Fruit fly (Drosophila melanogaster) whole organism, embryonic: ENCODE results near the gene sti.

ENCODE experiments used
- ATbp ChIP-seq: fragments of 200-800 bp; sonication (Bioruptor generic); optimal IDR thresholded peaks from 2 replicates; lab custom pipeline; 2017; ENCODE audit warnings: missing biosample characterization, mild to moderate bottlenecking, missing genetic modification characterization, missing genetic modification reagents
- Abd-B ChIP-seq: fragments of 200-800 bp; sonication (Bioruptor generic); optimal IDR thresholded peaks from 2 replicates; lab custom pipeline; 2018; ENCODE audit warnings: missing biosample characterization, mild to moderate bottlenecking, missing genetic modification characterization, moderate library complexity
- Ada2b ChIP-seq: fragments of 200-800 bp; sonication (Bioruptor generic); IDR thresholded peaks from 2 replicates; pipeline ENCODE4 v1.3.6; 2022; ENCODE audit warnings: missing biosample characterization, missing genetic modification characterization
- Blimp-1 ChIP-seq: fragments of 200-800 bp; sonication (Bioruptor generic); optimal IDR thresholded peaks from 3 replicates; lab custom pipeline; 2018; ENCODE audit warnings: missing biosample characterization, missing genetic modification characterization, mild to moderate bottlenecking, moderate library complexity, missing genetic modification reagents
- CG1024 ChIP-seq: fragments of 200-800 bp; sonication (Bioruptor generic); IDR thresholded peaks from 2 replicates; pipeline ENCODE4 v1.3.6; 2022; ENCODE audit warnings: missing biosample characterization, missing genetic modification characterization
- CG10543 ChIP-seq: fragments of 200-800 bp; sonication (Bioruptor generic); optimal IDR thresholded peaks from 3 replicates; lab custom pipeline; 2017; ENCODE audit warnings: missing biosample characterization, mild to moderate bottlenecking, missing genetic modification characterization, moderate library complexity
- CG10979 ChIP-seq: fragments of 200-800 bp; sonication (Bioruptor generic); optimal IDR thresholded peaks from 2 replicates; lab custom pipeline; 2018; ENCODE audit warnings: missing biosample characterization, mild to moderate bottlenecking, missing genetic modification characterization, moderate library complexity
- CG12104 ChIP-seq: fragments of 200-800 bp; sonication (Bioruptor generic); optimal IDR thresholded peaks from 3 replicates; lab custom pipeline; 2016; ENCODE audit warnings: missing biosample characterization, missing genetic modification characterization
- CG12659 ChIP-seq: fragments of 200-800 bp; sonication (Bioruptor generic); optimal IDR thresholded peaks from 3 replicates; lab custom pipeline; 2017; ENCODE audit warnings: mild to moderate bottlenecking, missing biosample characterization, missing genetic modification reagents, missing genetic modification characterization
- CG13624 ChIP-seq: fragments of 200-800 bp; sonication (Bioruptor generic); optimal IDR thresholded peaks from 2 replicates; lab custom pipeline; 2016; ENCODE audit warnings: missing biosample characterization, missing genetic modification characterization
- CG15269 ChIP-seq: fragments of 200-800 bp; sonication (Bioruptor generic); optimal IDR thresholded peaks from 2 replicates; lab custom pipeline; 2018; ENCODE audit warnings: missing biosample characterization, mild to moderate bottlenecking, missing genetic modification characterization, moderate library complexity
- CG17912 ChIP-seq: fragments of 200-800 bp; sonication (Bioruptor generic); optimal IDR thresholded peaks from 2 replicates; lab custom pipeline; 2018; ENCODE audit warnings: missing biosample characterization, mild to moderate bottlenecking, missing genetic modification characterization
- CG2889 ChIP-seq: fragments of 200-800 bp; sonication (Bioruptor generic); IDR thresholded peaks from 3 replicates; pipeline ENCODE4 v1.3.6; 2022; ENCODE audit warnings: missing biosample characterization, missing genetic modification characterization
- CG31388 ChIP-seq: fragments of 200-800 bp; sonication (Bioruptor generic); optimal IDR thresholded peaks from 2 replicates; lab custom pipeline; 2016; ENCODE audit warnings: missing biosample characterization, missing genetic modification characterization
- CG32767 ChIP-seq: fragments of 200-800 bp; sonication (Bioruptor generic); IDR thresholded peaks from 2 replicates; pipeline ENCODE4 v1.3.6; 2022; ENCODE audit warnings: missing biosample characterization, missing genetic modification characterization
- CG34224 ChIP-seq: fragments of 200-800 bp; sonication (Bioruptor generic); IDR thresholded peaks from 3 replicates; pipeline ENCODE4 v1.3.6; 2022; ENCODE audit warnings: missing biosample characterization, missing genetic modification characterization; ENCODE audit not compliant: partially characterized antibody
- CG4730 ChIP-seq: fragments of 200-800 bp; sonication (Bioruptor generic); IDR thresholded peaks from 2 replicates; pipeline ENCODE4 v1.3.6; 2022; ENCODE audit warnings: missing biosample characterization, missing genetic modification characterization
- CG5180 ChIP-seq: fragments of 200-800 bp; sonication (Bioruptor generic); optimal IDR thresholded peaks from 3 replicates; lab custom pipeline; 2017; ENCODE audit warnings: missing biosample characterization, missing genetic modification characterization, mild to moderate bottlenecking, moderate library complexity, missing genetic modification reagents
- CG6254 ChIP-seq: fragments of 200-800 bp; sonication (Bioruptor generic); optimal IDR thresholded peaks from 3 replicates; lab custom pipeline; 2017; ENCODE audit warnings: mild to moderate bottlenecking, missing biosample characterization, missing genetic modification reagents, missing genetic modification characterization
- CG9609 ChIP-seq: fragments of 200-800 bp; sonication (Bioruptor generic); optimal IDR thresholded peaks from 3 replicates; lab custom pipeline; 2016; ENCODE audit warnings: missing biosample characterization, missing genetic modification characterization
- CG9797 ChIP-seq: fragments of 200-800 bp; sonication (Bioruptor generic); optimal IDR thresholded peaks from 3 replicates; lab custom pipeline; 2018; ENCODE audit warnings: missing biosample characterization, mild to moderate bottlenecking, missing genetic modification characterization
- CG9876 ChIP-seq: fragments of 200-800 bp; sonication (Bioruptor generic); optimal IDR thresholded peaks from 2 replicates; lab custom pipeline; 2016; ENCODE audit warnings: missing biosample characterization, missing genetic modification characterization
- CG9932 ChIP-seq: fragments of 200-800 bp; sonication (Bioruptor generic); IDR thresholded peaks from 2 replicates; pipeline ENCODE4 v1.3.6; 2022; ENCODE audit warnings: missing biosample characterization, missing genetic modification characterization
- CTCF ChIP-seq: fragments of 200-800 bp; sonication (Bioruptor generic); optimal IDR thresholded peaks from 2 replicates; lab custom pipeline; 2017; ENCODE audit warnings: missing biosample characterization, mild to moderate bottlenecking, missing genetic modification characterization, moderate library complexity
- Deaf1 ChIP-seq: fragments of 200-800 bp; optimal IDR thresholded peaks from 3 replicates; lab custom pipeline; 2019; ENCODE audit warnings: missing biosample characterization, mild to moderate bottlenecking, missing genetic modification characterization, moderate library complexity
- Dfd ChIP-seq, 2 experiments: fragments of >200 bp; optimal IDR thresholded peaks; 2 replicates each; lab custom pipeline; 2017; ENCODE audit warnings: missing biosample characterization in 2 of 2, missing genetic modification characterization in 2 of 2
- Drgx ChIP-seq: fragments of 200-800 bp; sonication (Bioruptor generic); IDR thresholded peaks from 2 replicates; pipeline ENCODE4 v1.3.6; 2022; ENCODE audit warnings: missing biosample characterization, missing genetic modification characterization
- Fer3 ChIP-seq: fragments of 200-800 bp; sonication (Bioruptor generic); optimal IDR thresholded peaks from 2 replicates; lab custom pipeline; 2018; ENCODE audit warnings: missing biosample characterization, mild to moderate bottlenecking, missing genetic modification characterization, moderate library complexity
- HLH4C ChIP-seq: fragments of 200-800 bp; sonication (Bioruptor generic); IDR thresholded peaks from 3 replicates; pipeline ENCODE4 v1.3.6; 2022; ENCODE audit warnings: missing biosample characterization, missing genetic modification characterization; ENCODE audit not compliant: partially characterized antibody
- Hr78 ChIP-seq, 2 experiments: fragments of 200-800 bp in 1 of 2; fragments of >200 bp in 1 of 2; sonication (Bioruptor generic) in 1 of 2; optimal IDR thresholded peaks; 2 replicates each; lab custom pipeline; 2017 to 2019; ENCODE audit warnings: missing biosample characterization in 2 of 2, missing genetic modification characterization in 2 of 2, mild to moderate bottlenecking in 1 of 2, moderate library complexity in 1 of 2
- MBD-R2 ChIP-seq: fragments of 200-800 bp; sonication (Bioruptor generic); IDR thresholded peaks from 2 replicates; pipeline ENCODE4 v1.3.6; 2022; ENCODE audit warnings: missing biosample characterization, missing genetic modification characterization
- Mrtf ChIP-seq: fragments of 200-800 bp; sonication (Bioruptor generic); IDR thresholded peaks from 3 replicates; pipeline ENCODE4 v1.3.6; 2022; ENCODE audit warnings: missing biosample characterization, missing genetic modification characterization
- NFAT ChIP-seq: fragments of 200-800 bp; sonication (Bioruptor generic); IDR thresholded peaks from 2 replicates; pipeline ENCODE4 v1.3.6; 2022; ENCODE audit warnings: missing biosample characterization, missing genetic modification characterization
- Nf-YB ChIP-seq: fragments of 200-800 bp; sonication (Bioruptor generic); optimal IDR thresholded peaks from 3 replicates; lab custom pipeline; 2019; ENCODE audit warnings: missing biosample characterization, mild to moderate bottlenecking, missing genetic modification characterization, moderate library complexity
- amos ChIP-seq: fragments of 200-800 bp; sonication (Bioruptor generic); IDR thresholded peaks from 2 replicates; pipeline ENCODE4 v1.3.6; 2022; ENCODE audit warnings: missing biosample characterization, missing genetic modification characterization; ENCODE audit not compliant: partially characterized antibody
- az2 ChIP-seq: fragments of 200-800 bp; sonication (Bioruptor generic); optimal IDR thresholded peaks from 3 replicates; lab custom pipeline; 2016; ENCODE audit warnings: missing biosample characterization, missing genetic modification characterization
- chif ChIP-seq, 2 experiments: fragments of 200-800 bp; sonication (Bioruptor generic); optimal IDR thresholded peaks; 3 replicates each; lab custom pipeline; 2016; ENCODE audit warnings: missing biosample characterization in 2 of 2, missing genetic modification characterization in 2 of 2
- dpn ChIP-seq, 2 experiments: fragments of 200-800 bp; sonication (Bioruptor generic); optimal IDR thresholded peaks; 3 replicates each; lab custom pipeline; 2016; ENCODE audit warnings: missing biosample characterization in 2 of 2, missing genetic modification characterization in 2 of 2
- fd96Cb ChIP-seq: fragments of 200-800 bp; sonication (Bioruptor generic); optimal IDR thresholded peaks from 2 replicates; lab custom pipeline; 2018; ENCODE audit warnings: missing biosample characterization, mild to moderate bottlenecking, missing genetic modification characterization, moderate library complexity
- grn ChIP-seq: fragments of 200-800 bp; sonication (Bioruptor generic); optimal IDR thresholded peaks from 3 replicates; lab custom pipeline; 2017; ENCODE audit warnings: missing biosample characterization, missing genetic modification characterization
- gro ChIP-seq: fragments of 200-800 bp; sonication (Bioruptor generic); optimal IDR thresholded peaks from 2 replicates; lab custom pipeline; 2016; ENCODE audit warnings: missing biosample characterization, missing genetic modification characterization
- hkb ChIP-seq, 2 experiments: fragments of 200-800 bp in 1 of 2; fragments of >200 bp in 1 of 2; sonication (Bioruptor generic) in 1 of 2; IDR thresholded peaks in 1 of 2; optimal IDR thresholded peaks in 1 of 2; 2 replicates each; pipeline versions ENCODE4 v1.3.6 to Lab custom; 2017 to 2022; ENCODE audit warnings: missing biosample characterization in 1 of 2, missing genetic modification characterization in 1 of 2
- ind ChIP-seq: fragments of 200-800 bp; sonication (Bioruptor generic); optimal IDR thresholded peaks from 3 replicates; lab custom pipeline; 2016; ENCODE audit warnings: missing biosample characterization, missing genetic modification characterization
- nerfin-1 ChIP-seq: fragments of 200-800 bp; sonication (Bioruptor generic); optimal IDR thresholded peaks from 3 replicates; lab custom pipeline; 2019; ENCODE audit warnings: missing biosample characterization, mild to moderate bottlenecking, missing genetic modification characterization, moderate library complexity
- onecut ChIP-seq: fragments of 200-800 bp; sonication (Bioruptor generic); IDR thresholded peaks from 2 replicates; pipeline ENCODE4 v1.3.6; 2022; ENCODE audit warnings: missing biosample characterization, missing genetic modification characterization
- repo ChIP-seq: fragments of 200-800 bp; sonication (Bioruptor generic); optimal IDR thresholded peaks from 2 replicates; lab custom pipeline; 2016; ENCODE audit warnings: missing biosample characterization, missing genetic modification characterization
- sqz ChIP-seq: fragments of 200-800 bp; sonication (Bioruptor generic); optimal IDR thresholded peaks from 3 replicates; lab custom pipeline; 2018; ENCODE audit warnings: missing biosample characterization, mild to moderate bottlenecking, missing genetic modification characterization
- vnd ChIP-seq: fragments of 200-800 bp; sonication (Bioruptor generic); IDR thresholded peaks from 3 replicates; pipeline ENCODE4 v1.3.6; 2022; ENCODE audit warnings: missing biosample characterization, missing genetic modification characterization; ENCODE audit not compliant: partially characterized antibody
- yki ChIP-seq: fragments of >200 bp; optimal IDR thresholded peaks from 3 replicates; lab custom pipeline; 2018
- zf30C ChIP-seq: fragments of 200-800 bp; sonication (Bioruptor generic); optimal IDR thresholded peaks from 3 replicates; lab custom pipeline; 2018; ENCODE audit warnings: missing biosample characterization, mild to moderate bottlenecking, missing genetic modification characterization
- zfh2 ChIP-seq: fragments of 200-800 bp; sonication (Bioruptor generic); optimal IDR thresholded peaks from 2 replicates; lab custom pipeline; 2016; ENCODE audit warnings: missing biosample characterization, missing genetic modification characterization

sti gene

dm6 chr3L:12495312-12495725 lies 19.3 kb downstream of the sti start (continued):
- TF ChIP-seq Dfd (GFP tag; optimal IDR thresholded peaks at IDR 0.05; lab: Kevin White, UChicago) (no peak), gro (GFP tag; lab: Kevin White, UChicago) (no peak), CG12659 (GFP tag; lab: Kevin White, UChicago) (peak; percentile 39), amos (no peak), dpn (GFP tag; optimal IDR thresholded peaks at IDR 0.05; lab: Kevin White, UChicago) (peak in 1 of 2 experiments; percentile 3), zf30C (GFP tag; lab: Kevin White, UChicago) (peak; percentile 47), grn (GFP tag; lab: Kevin White, UChicago) (no peak), CG1024 (GFP tag; lab: Robert Waterston, UW) (no peak), CG9797 (no peak), MBD-R2 (GFP tag; lab: Robert Waterston, UW) (no peak), CG9609 (no peak), CG32767 (GFP tag; lab: Robert Waterston, UW) (no peak), ind (peak; percentile 37), fd96Cb (peak; percentile 36), CG6254 (no peak), CG5180 (peak; percentile 27), Nf-YB (peak; percentile 4), CG2889 (GFP tag; lab: Robert Waterston, UW) (no peak), CG13624 (GFP tag; lab: Kevin White, UChicago) (no peak), CG9932 (GFP tag; lab: Robert Waterston, UW) (no peak), CG15269 (tag; lab: Kevin White, UChicago) (peak; percentile 49), HLH4C (GFP tag; lab: Robert Waterston, UW) (no peak), Hr78 (GFP tag; optimal IDR thresholded peaks at IDR 0.05; lab: Kevin White, UChicago) (no peak), CG10543 (peak; percentile 7), CG17912 (GFP tag; lab: Kevin White, UChicago) (no peak), Blimp-1 (GFP tag; lab: Kevin White, UChicago) (peak; percentile 44), Mrtf (GFP tag; lab: Robert Waterston, UW) (0 out of 3 replicates have a peak, but pooled peaks have one; percentile 29), zfh2 (no peak), sqz (GFP tag; lab: Kevin White, UChicago) (no peak), vnd (GFP tag; lab: Robert Waterston, UW) (no peak), CG9876 (no peak), Fer3 (tag; lab: Kevin White, UChicago) (no peak), NFAT (no peak), Deaf1 (tag; lab: Kevin White, UChicago) (no peak), ATbp (GFP tag; lab: Kevin White, UChicago) (peak; percentile 24), CTCF (no peak), yki (lab: Kevin White, UChicago) (no peak), Drgx (GFP tag; lab: Robert Waterston, UW) (peak; percentile 59), repo (GFP tag; lab: Kevin White, UChicago) (no peak), CG12104 (GFP tag; lab: Kevin White, UChicago) (peak; percentile 7), CG10979 (tag; lab: Kevin White, UChicago) (peak; percentile 54), hkb (optimal IDR thresholded peaks at IDR 0.05; lab: Kevin White, UChicago) (no peak), hkb (GFP tag; IDR thresholded peaks at IDR 0.05; lab: Robert Waterston, UW) (peak; percentile 39; the same call in 1 of the 2 replicates), Abd-B (GFP tag; lab: Kevin White, UChicago) (no peak), nerfin-1 (tag; lab: Kevin White, UChicago) (peak; percentile 35), chif (GFP tag; optimal IDR thresholded peaks at IDR 0.05; lab: Kevin White, UChicago) (peak in 1 of 2 experiments; percentile 12), CG34224 (no peak), CG31388 (GFP tag; lab: Kevin White, UChicago) (no peak), Ada2b (GFP tag; lab: Robert Waterston, UW) (no peak), az2 (GFP tag; lab: Kevin White, UChicago) (peak; percentile 35), onecut (GFP tag; lab: Robert Waterston, UW) (peak; percentile 39), CG4730 (GFP tag; lab: Robert Waterston, UW) (no peak)
